In genomic region chr3L:15352483-15352882, dm6 we compare ENCODE assay signal across 1 fruit fly cellular context.
TF ChIP-seq lines count a peak whose summit lies in the region.

No protein-coding gene starts in this region.

TF ChIP-seq in whole organism, embryonic, 481 proteins besides CTCF, POLR2A, EP300 and RAD21 (continued from another document):
- TF ChIP-seq crp (GFP tag; optimal IDR thresholded peaks at IDR 0.05; lab: Kevin White, UChicago) (no peak), CG13424 (tag; optimal IDR thresholded peaks at IDR 0.05; lab: Kevin White, UChicago) (peak; percentile 0), dmrt11E (tag; optimal IDR thresholded peaks at IDR 0.05; lab: Kevin White, UChicago) (peak; percentile 54), CG9727 (GFP tag; optimal IDR thresholded peaks at IDR 0.05; lab: Kevin White, UChicago) (peak; percentile 48), hkb (optimal IDR thresholded peaks at IDR 0.05; lab: Kevin White, UChicago) (no peak), hkb (GFP tag; IDR thresholded peaks at IDR 0.05; lab: Robert Waterston, UW) (peak; percentile 12; the same call in 1 of the 2 replicates), gem (tag; optimal IDR thresholded peaks at IDR 0.05; lab: Kevin White, UChicago) (peak; percentile 50), Meics (GFP tag; optimal IDR thresholded peaks at IDR 0.05; lab: Kevin White, UChicago) (no peak), fd102C (GFP tag; optimal IDR thresholded peaks at IDR 0.05; lab: Kevin White, UChicago) (no peak), CG8281 (tag; optimal IDR thresholded peaks at IDR 0.05; lab: Kevin White, UChicago) (no peak), run (tag; optimal IDR thresholded peaks at IDR 0.05; lab: Kevin White, UChicago) (no peak), Deaf1 (tag; optimal IDR thresholded peaks at IDR 0.05; lab: Kevin White, UChicago) (no peak), vfl (GFP tag; optimal IDR thresholded peaks at IDR 0.05; lab: Kevin White, UChicago) (no peak), stwl (tag; optimal IDR thresholded peaks at IDR 0.05; lab: Kevin White, UChicago) (peak; percentile 47), esg (GFP tag; conservative IDR thresholded peaks at IDR 0.05; lab: Robert Waterston, UW) (no peak), luna (GFP tag; optimal IDR thresholded peaks at IDR 0.05; lab: Kevin White, UChicago) (no peak), gce (GFP tag; IDR thresholded peaks at IDR 0.05; lab: Robert Waterston, UW) (no peak), CG7839 (tag; optimal IDR thresholded peaks at IDR 0.05; lab: Kevin White, UChicago) (peak; percentile 41), tap (tag; optimal IDR thresholded peaks at IDR 0.05; lab: Kevin White, UChicago) (no peak), Gug (GFP tag; IDR thresholded peaks at IDR 0.05; lab: Robert Waterston, UW) (no peak), crc (GFP tag; optimal IDR thresholded peaks at IDR 0.05; lab: Kevin White, UChicago) (no peak), bsh (GFP tag; optimal IDR thresholded peaks at IDR 0.05; lab: Kevin White, UChicago) (peak in 1 of 2 experiments; percentile 37), ems (GFP tag; optimal IDR thresholded peaks at IDR 0.05; lab: Kevin White, UChicago) (peak; percentile 8), br (optimal IDR thresholded peaks at IDR 0.05; lab: Kevin White, UChicago) (no peak), CG7556 (GFP tag; optimal IDR thresholded peaks at IDR 0.05; lab: Kevin White, UChicago) (peak; percentile 25), Nf-YB (GFP tag; optimal IDR thresholded peaks at IDR 0.05; lab: Kevin White, UChicago) (no peak), CG10431 (GFP tag; optimal IDR thresholded peaks at IDR 0.05; lab: Kevin White, UChicago) (no peak), CG17612 (GFP tag; IDR thresholded peaks at IDR 0.05; lab: Robert Waterston, UW) (no peak), CG2678 (tag; optimal IDR thresholded peaks at IDR 0.05; lab: Kevin White, UChicago) (peak; percentile 23), sr (GFP tag; IDR thresholded peaks at IDR 0.05; lab: Robert Waterston, UW) (no peak), Sox102F (GFP tag; optimal IDR thresholded peaks at IDR 0.05; lab: Kevin White, UChicago) (peak; percentile 21), jigr1 (GFP tag; IDR thresholded peaks at IDR 0.05; lab: Robert Waterston, UW) (no peak), Asciz (GFP tag; optimal IDR thresholded peaks at IDR 0.05; lab: Kevin White, UChicago) (no peak), CG17361 (GFP tag; IDR thresholded peaks at IDR 0.05; lab: Robert Waterston, UW) (peak; percentile 49; the same call in 2 of the 3 replicates), CG14710 (tag; optimal IDR thresholded peaks at IDR 0.05; lab: Kevin White, UChicago) (peak; percentile 31), CG3847 (GFP tag; IDR thresholded peaks at IDR 0.05; lab: Robert Waterston, UW) (no peak), Pdp1 (GFP tag; optimal IDR thresholded peaks at IDR 0.05; lab: Kevin White, UChicago) (peak in 1 of 2 experiments; percentile 66), CG7963 (GFP tag; IDR thresholded peaks at IDR 0.05; lab: Robert Waterston, UW; ENCODE audit: partially characterized antibody) (no peak), Sin3A (optimal IDR thresholded peaks at IDR 0.05; lab: Kevin White, UChicago) (no peak), Med (GFP tag; lab: Kevin White, UChicago) (peak; percentile 52), Sry-β (GFP tag; optimal IDR thresholded peaks at IDR 0.05; lab: Kevin White, UChicago) (no peak), CG32772 (GFP tag; IDR thresholded peaks at IDR 0.05; lab: Robert Waterston, UW) (no peak), CG11504 (tag; optimal IDR thresholded peaks at IDR 0.05; lab: Kevin White, UChicago) (peak; percentile 27), Ptx1 (GFP tag; IDR thresholded peaks at IDR 0.05; lab: Robert Waterston, UW) (no peak; the same call in 1 of the 2 replicates), exex (tag; optimal IDR thresholded peaks at IDR 0.05; lab: Kevin White, UChicago) (no peak), CG15696 (tag; optimal IDR thresholded peaks at IDR 0.05; lab: Kevin White, UChicago) (peak; percentile 11), Hr51 (GFP tag; optimal IDR thresholded peaks at IDR 0.05; lab: Kevin White, UChicago) (no peak), ci (GFP tag; IDR thresholded peaks at IDR 0.05; lab: Robert Waterston, UW) (no peak), CG10209 (GFP tag; optimal IDR thresholded peaks at IDR 0.05; lab: Kevin White, UChicago) (peak; percentile 9), D19A (tag; optimal IDR thresholded peaks at IDR 0.05; lab: Kevin White, UChicago) (peak; percentile 14), CG17829 (tag; optimal IDR thresholded peaks at IDR 0.05; lab: Kevin White, UChicago) (peak; percentile 10), CG9797 (GFP tag; optimal IDR thresholded peaks at IDR 0.05; lab: Kevin White, UChicago) (no peak), Rfx (GFP tag; IDR thresholded peaks at IDR 0.05; lab: Robert Waterston, UW) (no peak), tna (GFP tag; IDR thresholded peaks at IDR 0.05; lab: Robert Waterston, UW; ENCODE audit: partially characterized antibody) (no peak), nerfin-1 (tag; optimal IDR thresholded peaks at IDR 0.05; lab: Kevin White, UChicago) (no peak), ara (GFP tag; IDR thresholded peaks at IDR 0.05; lab: Robert Waterston, UW) (no peak), toy (GFP tag; IDR thresholded peaks at IDR 0.05; lab: Robert Waterston, UW) (no peak), fd96Cb (tag; optimal IDR thresholded peaks at IDR 0.05; lab: Kevin White, UChicago) (peak; percentile 3), CG10267 (tag; optimal IDR thresholded peaks at IDR 0.05; lab: Kevin White, UChicago) (peak; percentile 9), CG16863 (GFP tag; optimal IDR thresholded peaks at IDR 0.05; lab: Kevin White, UChicago) (no peak), CG13287 (GFP tag; IDR thresholded peaks at IDR 0.05; lab: Robert Waterston, UW; ENCODE audit: partially characterized antibody) (no peak), prd (optimal IDR thresholded peaks at IDR 0.05; lab: Kevin White, UChicago) (no peak), prd (GFP tag; IDR thresholded peaks at IDR 0.05; lab: Robert Waterston, UW) (no peak), CG18262 (tag; optimal IDR thresholded peaks at IDR 0.05; lab: Kevin White, UChicago) (peak; percentile 28), nmo (GFP tag; optimal IDR thresholded peaks at IDR 0.05; lab: Kevin White, UChicago) (peak; percentile 19), CG13296 (GFP tag; optimal IDR thresholded peaks at IDR 0.05; lab: Kevin White, UChicago) (no peak), gfzf (GFP tag; optimal IDR thresholded peaks at IDR 0.05; lab: Kevin White, UChicago) (peak; percentile 5), mam (GFP tag; optimal IDR thresholded peaks at IDR 0.05; lab: Kevin White, UChicago) (no peak), Drgx (GFP tag; IDR thresholded peaks at IDR 0.05; lab: Robert Waterston, UW) (no peak), CG2875 (GFP tag; optimal IDR thresholded peaks at IDR 0.05; lab: Kevin White, UChicago) (no peak), sens (GFP tag; lab: Kevin White, UChicago) (peak; percentile 88), croc (GFP tag; conservative IDR thresholded peaks at IDR 0.05; lab: Robert Waterston, UW) (no peak), CG1832 (GFP tag; optimal IDR thresholded peaks at IDR 0.05; lab: Kevin White, UChicago) (no peak), CG6175 (GFP tag; IDR thresholded peaks at IDR 0.05; lab: Robert Waterston, UW) (no peak), CG10462 (GFP tag; optimal IDR thresholded peaks at IDR 0.05; lab: Kevin White, UChicago) (no peak), CG10979 (tag; optimal IDR thresholded peaks at IDR 0.05; lab: Kevin White, UChicago) (peak; percentile 57), CG4404 (GFP tag; IDR thresholded peaks at IDR 0.05; lab: Robert Waterston, UW) (no peak; the same call in 1 of the 2 replicates), CG10543 (GFP tag; optimal IDR thresholded peaks at IDR 0.05; lab: Kevin White, UChicago) (no peak), sc (optimal IDR thresholded peaks at IDR 0.05; lab: Kevin White, UChicago) (no peak), sc (GFP tag; optimal IDR thresholded peaks at IDR 0.05; lab: Kevin White, UChicago) (no peak), CG17385 (GFP tag; optimal IDR thresholded peaks at IDR 0.05; lab: Kevin White, UChicago) (no peak), grau (tag; optimal IDR thresholded peaks at IDR 0.05; lab: Kevin White, UChicago) (peak; percentile 22), CG11696 (GFP tag; IDR thresholded peaks at IDR 0.05; lab: Robert Waterston, UW) (no peak), CG12299 (tag; optimal IDR thresholded peaks at IDR 0.05; lab: Kevin White, UChicago) (no peak), pita (GFP tag; optimal IDR thresholded peaks at IDR 0.05; lab: Kevin White, UChicago) (no peak), Dll (GFP tag; IDR thresholded peaks at IDR 0.05; lab: Robert Waterston, UW; ENCODE audit: partially characterized antibody) (no peak), row (GFP tag; IDR thresholded peaks at IDR 0.05; lab: Robert Waterston, UW) (peak; percentile 33; the same call in 1 of the 3 replicates), Doc2 (GFP tag; IDR thresholded peaks at IDR 0.05; lab: Robert Waterston, UW) (no peak), tin (GFP tag; optimal IDR thresholded peaks at IDR 0.05; lab: Kevin White, UChicago) (no peak), CG31441 (GFP tag; IDR thresholded peaks at IDR 0.05; lab: Robert Waterston, UW) (0 out of 2 replicates have a peak, but pooled peaks have one; percentile 24)
